Worm (Caenorhabditis elegans) whole organism, young adult: Measurements from ENCODE around the gene C56G2.5.

Source experiments
- B0336.3 ChIP-seq: fragments of 200-800 bp; sonication (Bioruptor generic); IDR thresholded peaks from 2 replicates; pipeline ENCODE4 v1.3.6; 2022; ENCODE audit warnings: missing genetic modification characterization, missing compliant biosample characterization
- C17E4.6 ChIP-seq: fragments of 200-800 bp; sonication (Bioruptor generic); IDR thresholded peaks from 2 replicates; pipeline ENCODE4 v1.3.6; 2022; ENCODE audit warnings: missing genetic modification reagents, missing genetic modification characterization, missing compliant biosample characterization
- F33H1.4 ChIP-seq: fragments of 200-800 bp; sonication (Bioruptor generic); IDR thresholded peaks from 2 replicates; pipeline ENCODE4 v1.3.6; 2022; ENCODE audit warnings: missing genetic modification reagents, missing genetic modification characterization, missing compliant biosample characterization
- F49E8.2 ChIP-seq: sonication (generic microtip); optimal IDR thresholded peaks from 3 replicates; lab custom pipeline; 2017; ENCODE audit warnings: missing genetic modification characterization, mild to moderate bottlenecking, missing compliant biosample characterization, antibody characterized with exemption, moderate library complexity; ENCODE audit not compliant: insufficient read depth
- T07F8.4 ChIP-seq: sonication (generic microtip); optimal IDR thresholded peaks from 2 replicates; lab custom pipeline; 2016; ENCODE audit warnings: mild to moderate bottlenecking, missing genetic modification characterization, moderate library complexity, missing compliant biosample characterization
- Y67H2A.10 ChIP-seq: fragments of 200-800 bp; sonication (Bioruptor generic); conservative IDR thresholded peaks from 2 replicates; pipeline ENCODE4 v1.3.6; 2022; ENCODE audit warnings: missing genetic modification reagents, missing genetic modification characterization, missing compliant biosample characterization
- Y95B8A.8 ChIP-seq: fragments of 200-800 bp; sonication (Bioruptor generic); IDR thresholded peaks from 2 replicates; pipeline ENCODE4 v1.3.6; 2022; ENCODE audit warnings: missing genetic modification reagents, missing genetic modification characterization, missing compliant biosample characterization
- atf-7 ChIP-seq: sonication (generic microtip); optimal IDR thresholded peaks from 2 replicates; lab custom pipeline; 2017; ENCODE audit warnings: mild to moderate bottlenecking, missing genetic modification characterization, missing compliant biosample characterization
- athp-1 ChIP-seq: sonication (generic microtip); optimal IDR thresholded peaks from 2 replicates; lab custom pipeline; 2017; ENCODE audit warnings: mild to moderate bottlenecking, missing genetic modification characterization, missing compliant biosample characterization
- bed-1 ChIP-seq: fragments of 200-800 bp; sonication (Bioruptor generic); IDR thresholded peaks from 2 replicates; pipeline ENCODE4 v1.3.6; 2022; ENCODE audit warnings: missing genetic modification reagents, missing genetic modification characterization, missing compliant biosample characterization
- ceh-58 ChIP-seq: fragments of 200-800 bp; sonication (Bioruptor generic); IDR thresholded peaks from 2 replicates; pipeline ENCODE4 v1.3.6; 2022; ENCODE audit warnings: missing genetic modification characterization, missing compliant biosample characterization
- chd-7 ChIP-seq: sonication (generic microtip); optimal IDR thresholded peaks from 2 replicates; lab custom pipeline; 2016; ENCODE audit warnings: mild to moderate bottlenecking, missing genetic modification characterization, moderate library complexity, missing compliant biosample characterization
- egl-18 ChIP-seq: fragments of 200-800 bp; sonication (Bioruptor generic); IDR thresholded peaks from 2 replicates; pipeline ENCODE4 v1.3.6; 2022; ENCODE audit warnings: missing genetic modification reagents, missing genetic modification characterization, missing compliant biosample characterization
- fkh-3 ChIP-seq: sonication (generic microtip); optimal IDR thresholded peaks from 2 replicates; lab custom pipeline; 2016; ENCODE audit warnings: mild to moderate bottlenecking, missing genetic modification characterization, missing compliant biosample characterization
- gei-17 ChIP-seq: fragments of 200-800 bp; sonication (Bioruptor generic); optimal IDR thresholded peaks from 2 replicates; lab custom pipeline; 2018; ENCODE audit warnings: mild to moderate bottlenecking, missing genetic modification characterization, missing compliant biosample characterization
- him-1 ChIP-seq: sonication (generic microtip); optimal IDR thresholded peaks from 2 replicates; lab custom pipeline; 2016; ENCODE audit warnings: missing genotype, missing genetic modification reagents, missing genetic modification characterization, missing compliant biosample characterization
- hlh-12 ChIP-seq: sonication (generic microtip); optimal IDR thresholded peaks from 2 replicates; lab custom pipeline; 2016; ENCODE audit warnings: missing genetic modification characterization, missing compliant biosample characterization
- let-607 ChIP-seq, 2 experiments: fragments of 200-800 bp in 1 of 2; sonication (Bioruptor generic) in 1 of 2; sonication (generic microtip) in 1 of 2; optimal IDR thresholded peaks; 2 replicates each; lab custom pipeline; 2016 to 2018; ENCODE audit warnings: mild to moderate bottlenecking in 2 of 2, missing compliant biosample characterization in 2 of 2, missing genetic modification characterization in 2 of 2, moderate library complexity in 2 of 2, missing genotype in 1 of 2
- lin-26 ChIP-seq: fragments of 200-800 bp; sonication (Bioruptor generic); IDR thresholded peaks from 2 replicates; pipeline ENCODE4 v1.3.6; 2022; ENCODE audit warnings: missing genetic modification reagents, missing genetic modification characterization, missing compliant biosample characterization
- lin-35 ChIP-seq, 3 experiments: fragments of 150-350 bp in 2 of 3; sonication (generic microtip) in 1 of 3; optimal IDR thresholded peaks; 2 replicates each; lab custom pipeline; 2014 to 2018; ENCODE audit warnings: missing biosample characterization in 3 of 3, missing genetic modification characterization in 3 of 3, missing genetic modification reagents in 3 of 3
- lin-54 ChIP-seq: fragments of 200-800 bp; sonication (Bioruptor generic); optimal IDR thresholded peaks from 2 replicates; lab custom pipeline; 2018; ENCODE audit warnings: mild to moderate bottlenecking, missing genetic modification characterization, missing compliant biosample characterization
- lsl-1 ChIP-seq: fragments of 200-800 bp; sonication (Bioruptor generic); optimal IDR thresholded peaks from 2 replicates; lab custom pipeline; 2018; ENCODE audit warnings: mild to moderate bottlenecking, missing genetic modification characterization, moderate library complexity, missing compliant biosample characterization
- madf-10 ChIP-seq: sonication (generic microtip); optimal IDR thresholded peaks from 2 replicates; lab custom pipeline; 2016; ENCODE audit warnings: mild to moderate bottlenecking, missing genetic modification characterization, missing compliant biosample characterization
- madf-3 ChIP-seq: fragments of 200-800 bp; sonication (Bioruptor generic); IDR thresholded peaks from 2 replicates; pipeline ENCODE4 v1.3.6; 2022; ENCODE audit warnings: missing genetic modification reagents, missing genetic modification characterization, missing compliant biosample characterization
- mxl-1 ChIP-seq: sonication (generic microtip); optimal IDR thresholded peaks from 2 replicates; lab custom pipeline; 2016; ENCODE audit warnings: missing genetic modification characterization, missing compliant biosample characterization
- nhr-27 ChIP-seq: fragments of 200-800 bp; sonication (Bioruptor generic); optimal IDR thresholded peaks from 2 replicates; lab custom pipeline; 2018; ENCODE audit warnings: mild to moderate bottlenecking, missing genetic modification characterization, moderate library complexity, missing compliant biosample characterization
- nhr-80 ChIP-seq: sonication (generic microtip); optimal IDR thresholded peaks from 2 replicates; lab custom pipeline; 2016; ENCODE audit warnings: missing genetic modification characterization, missing compliant biosample characterization
- pbrm-1 ChIP-seq: fragments of 200-800 bp; sonication (Bioruptor generic); IDR thresholded peaks from 2 replicates; pipeline ENCODE4 v1.3.6; 2022; ENCODE audit warnings: missing genetic modification reagents, missing genetic modification characterization, missing compliant biosample characterization
- snpc-4 ChIP-seq, 5 experiments: fragments of 150-350 bp in 1 of 5; sonication (generic microtip) in 4 of 5; optimal IDR thresholded peaks; 2 replicates each; lab custom pipeline; 2014 to 2018; ENCODE audit warnings: missing genetic modification characterization in 5 of 5, missing biosample characterization in 3 of 5, antibody characterized with exemption in 2 of 5, mild to moderate bottlenecking in 2 of 5, missing compliant biosample characterization in 2 of 5, missing genotype in 2 of 5, moderate library complexity in 2 of 5, missing genetic modification reagents in 1 of 5
- sptf-2 ChIP-seq: fragments of 200-800 bp; sonication (Bioruptor generic); optimal IDR thresholded peaks from 2 replicates; lab custom pipeline; 2018; ENCODE audit warnings: mild to moderate bottlenecking, missing genetic modification characterization, missing compliant biosample characterization
- tbp1 ChIP-seq: fragments of 200-800 bp; sonication (Bioruptor generic); optimal IDR thresholded peaks from 2 replicates; lab custom pipeline; 2018; ENCODE audit warnings: mild to moderate bottlenecking, missing genetic modification characterization, missing compliant biosample characterization
- xnd-1 ChIP-seq: sonication (generic microtip); optimal IDR thresholded peaks from 2 replicates; lab custom pipeline; 2016; ENCODE audit warnings: missing genotype, missing genetic modification reagents, missing genetic modification characterization, missing compliant biosample characterization
- zfh-2 ChIP-seq: fragments of 200-800 bp; sonication (Bioruptor generic); conservative IDR thresholded peaks from 2 replicates; pipeline ENCODE4 v1.3.6; 2022; ENCODE audit warnings: missing genetic modification reagents, missing genetic modification characterization, missing compliant biosample characterization
- ztf-25 ChIP-seq: fragments of 200-800 bp; sonication (Bioruptor generic); IDR thresholded peaks from 2 replicates; pipeline ENCODE4 v1.3.6; 2022; ENCODE audit warnings: missing genetic modification reagents, missing genetic modification characterization, missing compliant biosample characterization
- ztf-26 ChIP-seq: sonication (generic microtip); optimal IDR thresholded peaks from 2 replicates; lab custom pipeline; 2017; ENCODE audit warnings: missing genetic modification characterization, missing compliant biosample characterization

C56G2.5 gene

DNA sequence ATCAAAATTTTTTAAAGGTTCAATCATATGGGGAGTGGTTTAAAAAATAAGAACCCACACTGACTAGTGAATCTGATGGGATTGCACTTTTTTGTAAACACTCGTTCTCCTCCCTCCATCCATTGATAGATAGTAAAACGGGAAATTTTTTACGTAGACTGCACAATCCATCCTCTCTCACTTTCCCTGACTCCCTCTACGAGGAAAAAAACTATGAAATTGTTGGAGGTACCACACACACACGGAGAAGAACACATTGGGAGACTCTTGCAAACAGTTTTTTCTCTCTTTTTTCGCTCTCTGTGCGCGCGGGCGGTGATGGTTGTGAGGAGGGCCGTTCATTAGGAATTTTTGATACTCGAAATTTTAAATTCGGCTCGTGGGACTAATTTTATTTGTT, 31.3 kb upstream of the C56G2.5 start:
- TF ChIP-seq C17E4.6: no peak
- no peak for TF ChIP-seq gei-17
- TF ChIP-seq madf-3 (GFP tag; lab: Robert Waterston, UW): no peak
- TF ChIP-seq lsl-1 (GFP tag; lab: Kevin White, UChicago): no peak
- TF ChIP-seq ceh-58 (GFP tag; lab: Robert Waterston, UW): no peak
- no peak for TF ChIP-seq egl-18 (GFP tag; lab: Robert Waterston, UW)
- no peak for TF ChIP-seq athp-1 (tag; lab: Kevin White, UChicago)
- TF ChIP-seq B0336.3 (GFP tag; lab: Robert Waterston, UW): no peak
- no peak for TF ChIP-seq snpc-4 (GFP tag; optimal IDR thresholded peaks at IDR 0.05; lab: Kevin White, UChicago)
- no peak for TF ChIP-seq snpc-4 (tag; optimal IDR thresholded peaks at IDR 0.05; lab: Kevin White, UChicago)
- TF ChIP-seq lin-35 (GFP tag; optimal IDR thresholded peaks at IDR 0.05; lab: Kevin White, UChicago): no peak
- no peak for TF ChIP-seq fkh-3
- TF ChIP-seq mxl-1 (tag; lab: Kevin White, UChicago): no peak
- TF ChIP-seq let-607 (tag; optimal IDR thresholded peaks at IDR 0.05; lab: Kevin White, UChicago): no peak
- TF ChIP-seq sptf-2 (GFP tag; lab: Kevin White, UChicago): no peak
- TF ChIP-seq him-1: no peak

DNA sequence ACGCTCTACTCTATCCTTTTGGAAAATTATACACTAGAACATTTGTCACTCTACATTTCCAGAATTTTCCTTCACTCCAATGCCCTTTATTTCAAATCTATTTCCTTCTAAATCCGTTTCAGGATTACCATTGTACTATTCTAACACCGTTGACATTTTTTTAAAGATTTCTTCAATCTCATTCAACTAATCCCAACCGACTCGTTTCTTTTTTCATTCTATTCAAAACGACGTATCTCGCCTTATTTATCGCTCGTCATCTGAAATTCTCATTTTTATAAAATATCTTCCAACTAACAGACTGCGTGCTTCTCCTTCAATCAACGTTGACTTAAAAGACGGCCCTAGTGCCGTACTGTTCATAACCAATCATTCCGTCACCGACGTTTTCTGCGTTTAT, 29.0 kb upstream of the C56G2.5 start, which contains the start of gene akap-1:
Gene akap-1 (plus strand): TSS at position 301 of the 400 bp plus-strand sequence.
- TF ChIP-seq hlh-12 (no peak), Y67H2A.10 (GFP tag; lab: Robert Waterston, UW) (no peak), pbrm-1 (GFP tag; lab: Robert Waterston, UW) (no peak), lin-26 (GFP tag; lab: Robert Waterston, UW) (no peak), madf-10 (no peak), bed-1 (GFP tag; lab: Robert Waterston, UW) (no peak)

DNA sequence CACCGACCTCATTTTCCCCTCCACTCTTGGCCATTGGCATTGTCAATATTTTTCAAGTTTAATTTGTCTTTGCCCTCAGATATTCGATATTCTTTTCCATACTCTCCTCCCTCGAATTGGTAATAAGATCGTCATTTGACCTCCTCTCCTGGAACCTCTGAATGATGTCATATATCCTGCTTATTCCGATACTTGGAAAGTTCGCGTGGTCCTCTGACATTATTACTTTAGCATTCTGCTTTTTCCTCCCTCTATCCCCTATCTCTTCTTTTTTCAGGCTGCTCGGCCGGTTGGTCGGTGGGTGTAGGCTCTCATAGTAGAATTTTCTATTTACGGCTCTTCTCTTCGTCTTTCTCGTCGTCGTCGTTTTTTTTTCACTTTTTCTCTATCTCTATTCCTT, 28.4 kb upstream of the C56G2.5 start:
- TF ChIP-seq atf-7 (tag; lab: Kevin White, UChicago) (peak; percentile 6), chd-7 (tag; lab: Kevin White, UChicago) (peak; percentile 29), Y95B8A.8 (GFP tag; lab: Robert Waterston, UW) (no peak)
- TF ChIP-seq, all 124 proteins: peak for 2

DNA sequence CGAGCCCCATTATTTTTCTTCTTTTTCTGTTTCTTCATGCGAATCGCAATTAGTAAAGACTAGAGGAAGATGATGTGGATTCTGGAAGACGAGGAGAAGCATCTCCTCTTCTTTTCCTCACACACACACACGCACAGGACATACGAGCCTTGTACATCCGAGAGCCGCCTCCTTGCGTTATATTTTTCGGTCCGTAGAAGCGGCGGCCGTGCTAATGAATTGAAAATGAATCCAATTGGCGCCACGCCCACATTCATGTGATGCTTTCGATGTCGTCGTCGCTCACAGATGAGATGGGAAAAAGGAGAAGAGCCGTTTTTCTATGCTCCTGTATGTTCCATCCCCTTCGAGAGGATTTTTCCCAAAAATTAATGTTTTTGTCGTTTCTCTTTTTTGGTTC, 27.4 kb upstream of the C56G2.5 start:
- TF ChIP-seq zfh-2 (GFP tag; lab: Robert Waterston, UW) (0 out of 2 replicates have a peak, but pooled peaks have one; percentile 19), ztf-26 (tag; lab: Kevin White, UChicago) (no peak)

DNA sequence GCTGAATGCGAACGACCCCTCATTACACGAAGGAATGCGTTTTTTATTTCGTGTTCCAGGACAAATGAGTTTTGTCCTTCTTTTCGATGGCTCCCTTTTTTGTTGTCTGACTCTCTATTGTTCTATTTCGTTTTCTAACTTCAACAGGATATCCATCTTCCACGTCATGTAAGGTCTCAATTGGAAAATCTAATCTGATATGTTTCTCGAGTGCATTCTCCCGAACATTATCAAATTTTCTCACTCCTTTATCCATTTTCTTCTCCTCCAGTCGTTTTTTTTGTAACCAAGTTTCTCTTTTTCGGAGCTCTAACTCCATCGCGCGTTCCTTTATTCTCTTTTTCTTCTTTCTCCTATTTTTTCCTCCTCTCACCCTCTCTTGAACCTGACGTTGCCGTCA, 26.4 kb upstream of the C56G2.5 start:
- TF ChIP-seq xnd-1 (tag; lab: Kevin White, UChicago) (no peak), ztf-25 (no peak), madf-10 (no peak), nhr-27 (tag; lab: Kevin White, UChicago) (no peak), tbp1 (GFP tag; lab: Kevin White, UChicago) (no peak), bed-1 (GFP tag; lab: Robert Waterston, UW) (no peak), F33H1.4 (GFP tag; lab: Robert Waterston, UW) (no peak), T07F8.4 (tag; lab: Kevin White, UChicago) (no peak), lin-54 (GFP tag; lab: Kevin White, UChicago) (no peak), F49E8.2 (tag; lab: Kevin White, UChicago) (no peak), nhr-80 (tag; lab: Kevin White, UChicago) (no peak)
